Worm (Caenorhabditis elegans) whole organism, L3 larva: ENCODE results near the gene C09H10.9.
A peak's percentile ranks its signal among the peaks of the same experiment; 100 is the strongest.

Experiments
- R02D3.7 ChIP-seq: fragments of 150-350 bp; optimal IDR thresholded peaks from 2 replicates; lab custom pipeline; 2014; ENCODE audit warnings: missing biosample characterization, missing genetic modification characterization
- ZK546.5 ChIP-seq: sonication (generic microtip); optimal IDR thresholded peaks from 2 replicates; lab custom pipeline; 2017; ENCODE audit warnings: missing biosample characterization, missing genetic modification characterization
- aly-2 ChIP-seq: fragments of 150-350 bp; optimal IDR thresholded peaks from 2 replicates; lab custom pipeline; 2014; ENCODE audit warnings: missing biosample characterization, missing genetic modification characterization
- ama-1 ChIP-seq: fragments of 150-350 bp; optimal IDR thresholded peaks from 2 replicates; lab custom pipeline; 2018
- ceh-16 ChIP-seq: sonication (generic microtip); optimal IDR thresholded peaks from 2 replicates; lab custom pipeline; 2017; ENCODE audit warnings: missing biosample characterization, missing genetic modification characterization
- ceh-28 ChIP-seq: fragments of 150-350 bp; optimal IDR thresholded peaks from 2 replicates; lab custom pipeline; 2014; ENCODE audit warnings: missing biosample characterization, missing genetic modification reagents, missing genetic modification characterization
- ceh-82 ChIP-seq: fragments of 150-350 bp; optimal IDR thresholded peaks from 2 replicates; lab custom pipeline; 2014; ENCODE audit warnings: missing biosample characterization, missing genetic modification characterization
- ceh-9 ChIP-seq: sonication (generic microtip); optimal IDR thresholded peaks from 2 replicates; lab custom pipeline; 2018; ENCODE audit warnings: missing biosample characterization, missing genetic modification characterization
- daf-12 ChIP-seq: fragments of 150-350 bp; optimal IDR thresholded peaks from 2 replicates; lab custom pipeline; 2014; ENCODE audit warnings: missing biosample characterization, missing genetic modification reagents, missing genetic modification characterization
- egl-27 ChIP-seq: sonication (generic microtip); optimal IDR thresholded peaks from 4 replicates; lab custom pipeline; 2017; ENCODE audit warnings: missing biosample characterization, missing genetic modification reagents, missing genetic modification characterization
- egl-5 ChIP-seq: fragments of 150-350 bp; optimal IDR thresholded peaks from 2 replicates; lab custom pipeline; 2017; ENCODE audit warnings: missing biosample characterization, missing genetic modification reagents, missing genetic modification characterization, inconsistent platforms
- elt-2 ChIP-seq: sonication (generic microtip); optimal IDR thresholded peaks from 2 replicates; lab custom pipeline; 2016; ENCODE audit warnings: missing genetic modification reagents, mild to moderate bottlenecking, missing genetic modification characterization, missing compliant biosample characterization
- elt-3 ChIP-seq, 3 experiments: fragments of 150-350 bp in 1 of 3; sonication (generic microtip) in 2 of 3; optimal IDR thresholded peaks; 2 replicates in 2 of 3; 4 replicates in 1 of 3; lab custom pipeline; 2014 to 2017; ENCODE audit warnings: missing biosample characterization in 3 of 3, missing genetic modification characterization in 3 of 3
- fkh-10 ChIP-seq: sonication (generic microtip); optimal IDR thresholded peaks from 2 replicates; lab custom pipeline; 2017; ENCODE audit warnings: missing biosample characterization, missing genetic modification reagents, missing genetic modification characterization
- fos-1 ChIP-seq: fragments of 150-350 bp; optimal IDR thresholded peaks from 2 replicates; lab custom pipeline; 2014; ENCODE audit warnings: missing biosample characterization, missing genetic modification characterization
- hmg-11 ChIP-seq: sonication (generic microtip); optimal IDR thresholded peaks from 2 replicates; lab custom pipeline; 2016; ENCODE audit warnings: missing genetic modification characterization, missing compliant biosample characterization
- jun-1 ChIP-seq: fragments of 150-350 bp; optimal IDR thresholded peaks from 2 replicates; lab custom pipeline; 2014; ENCODE audit warnings: missing biosample characterization, missing genetic modification reagents, missing genetic modification characterization
- lin-15B ChIP-seq: fragments of 150-350 bp; optimal IDR thresholded peaks from 2 replicates; lab custom pipeline; 2014; ENCODE audit warnings: missing biosample characterization, missing genetic modification characterization
- lin-39 ChIP-seq: fragments of 150-350 bp; optimal IDR thresholded peaks from 2 replicates; lab custom pipeline; 2018; ENCODE audit warnings: missing biosample characterization, missing genetic modification reagents, missing genetic modification characterization
- mml-1 ChIP-seq: fragments of 150-350 bp; sonication (generic microtip); optimal IDR thresholded peaks from 3 replicates; lab custom pipeline; 2014; ENCODE audit warnings: missing biosample characterization, missing genetic modification characterization
- nfya-1 ChIP-seq: sonication (generic microtip); optimal IDR thresholded peaks from 2 replicates; lab custom pipeline; 2017; ENCODE audit warnings: missing genetic modification characterization, mild to moderate bottlenecking, missing compliant biosample characterization, antibody characterized with exemption, moderate library complexity; ENCODE audit not compliant: insufficient read depth
- nhr-11 ChIP-seq: fragments of 150-350 bp; optimal IDR thresholded peaks from 2 replicates; lab custom pipeline; 2014; ENCODE audit warnings: missing biosample characterization, missing genetic modification characterization
- nhr-12 ChIP-seq: fragments of 150-350 bp; optimal IDR thresholded peaks from 2 replicates; lab custom pipeline; 2014; ENCODE audit warnings: missing biosample characterization, missing genetic modification characterization
- nhr-237 ChIP-seq: fragments of 150-350 bp; optimal IDR thresholded peaks from 2 replicates; lab custom pipeline; 2014; ENCODE audit warnings: missing biosample characterization, missing genetic modification characterization
- nhr-28 ChIP-seq: fragments of 150-350 bp; optimal IDR thresholded peaks from 2 replicates; lab custom pipeline; 2014; ENCODE audit warnings: missing biosample characterization, missing genetic modification characterization
- nhr-76 ChIP-seq: fragments of 150-350 bp; sonication (generic microtip); optimal IDR thresholded peaks from 5 replicates; lab custom pipeline; 2014; ENCODE audit warnings: missing biosample characterization, missing genetic modification characterization
- nhr-77 ChIP-seq: fragments of 150-350 bp; optimal IDR thresholded peaks from 2 replicates; lab custom pipeline; 2014; ENCODE audit warnings: missing biosample characterization, missing genetic modification characterization
- pha-4 ChIP-seq: fragments of 150-350 bp; optimal IDR thresholded peaks from 2 replicates; lab custom pipeline; 2014; ENCODE audit warnings: missing biosample characterization, missing genetic modification reagents, missing genetic modification characterization
- pqm-1 ChIP-seq: fragments of 150-350 bp; optimal IDR thresholded peaks from 2 replicates; lab custom pipeline; 2017; ENCODE audit warnings: missing biosample characterization, missing genetic modification characterization, inconsistent platforms
- sea-2 ChIP-seq: fragments of 150-350 bp; sonication (generic microtip); optimal IDR thresholded peaks from 4 replicates; lab custom pipeline; 2014; ENCODE audit warnings: missing biosample characterization, missing genetic modification reagents, missing genetic modification characterization
- skn-1 ChIP-seq: fragments of 150-350 bp; optimal IDR thresholded peaks from 2 replicates; lab custom pipeline; 2014; ENCODE audit warnings: missing biosample characterization, missing genetic modification characterization
- tbx-2 ChIP-seq: sonication (generic microtip); optimal IDR thresholded peaks from 2 replicates; lab custom pipeline; 2016; ENCODE audit warnings: mild to moderate bottlenecking, missing genetic modification characterization, missing compliant biosample characterization
- unc-62 ChIP-seq: fragments of 150-350 bp; sonication (generic microtip); optimal IDR thresholded peaks from 4 replicates; lab custom pipeline; 2014; ENCODE audit warnings: missing biosample characterization, missing genetic modification reagents, missing genetic modification characterization
- zag-1 ChIP-seq: fragments of 150-350 bp; optimal IDR thresholded peaks from 2 replicates; lab custom pipeline; 2014; ENCODE audit warnings: missing biosample characterization, missing genetic modification characterization
- ztf-11 ChIP-seq: fragments of 150-350 bp; optimal IDR thresholded peaks from 2 replicates; lab custom pipeline; 2014; ENCODE audit warnings: missing biosample characterization, missing genetic modification characterization
- ztf-4 ChIP-seq: fragments of 150-350 bp; optimal IDR thresholded peaks from 2 replicates; lab custom pipeline; 2014; ENCODE audit warnings: missing biosample characterization, missing genetic modification characterization

C09H10.9 gene

ce11 chrII:11134828-11135227 lies 30.6 kb downstream of the C09H10.9 start, which contains the start of gene F40F8.5:
TSS of gene F40F8.5 (minus strand) at chrII:11134928.
- no peak for TF ChIP-seq jun-1 (tag; lab: Kevin White, UChicago)
- TF ChIP-seq skn-1: no peak
- TF ChIP-seq nhr-76 (tag; lab: Kevin White, UChicago): no peak
- TF ChIP-seq ceh-9: no peak
- TF ChIP-seq pha-4 (tag; lab: Kevin White, UChicago): no peak
- TF ChIP-seq elt-3 (tag; optimal IDR thresholded peaks at IDR 0.05; lab: Kevin White, UChicago): no peak
- no peak for TF ChIP-seq lin-39 (tag; lab: Kevin White, UChicago)
- TF ChIP-seq, all 47 proteins: peak for 0

ce11 chrII:11135773-11136172 lies 31.5 kb downstream of the C09H10.9 start:
- TF ChIP-seq lin-15B (tag; lab: Kevin White, UChicago) (no peak), ZK546.5 (tag; lab: Kevin White, UChicago) (no peak), aly-2 (tag; lab: Kevin White, UChicago) (no peak), ceh-9 (no peak), sea-2 (GFP tag; lab: Kevin White, UChicago) (no peak), elt-3 (tag; optimal IDR thresholded peaks at IDR 0.05; lab: Kevin White, UChicago) (no peak), ceh-16 (tag; lab: Kevin White, UChicago) (no peak), zag-1 (tag; lab: Kevin White, UChicago) (no peak), hmg-11 (no peak), fos-1 (no peak), mml-1 (no peak), nhr-237 (tag; lab: Kevin White, UChicago) (no peak), nhr-28 (tag; lab: Kevin White, UChicago) (no peak), pqm-1 (tag; lab: Kevin White, UChicago) (no peak), jun-1 (tag; lab: Kevin White, UChicago) (no peak), nfya-1 (tag; lab: Kevin White, UChicago) (peak; percentile 44), ztf-11 (tag; lab: Kevin White, UChicago) (no peak), nhr-12 (no peak), ceh-82 (no peak), nhr-76 (tag; lab: Kevin White, UChicago) (no peak), R02D3.7 (tag; lab: Kevin White, UChicago) (no peak), tbx-2 (tag; lab: Kevin White, UChicago) (no peak), lin-39 (tag; lab: Kevin White, UChicago) (no peak), egl-27 (no peak), skn-1 (no peak), daf-12 (tag; lab: Kevin White, UChicago) (no peak), ztf-4 (tag; lab: Kevin White, UChicago) (no peak), elt-2 (tag; lab: Kevin White, UChicago) (peak; percentile 39), egl-5 (tag; lab: Kevin White, UChicago) (peak; percentile 49), fkh-10 (no peak), pha-4 (tag; lab: Kevin White, UChicago) (peak; percentile 32), ama-1 (lab: Kevin White, UChicago) (no peak), nhr-77 (no peak)
- TF ChIP-seq, all 47 proteins: peak for 4

- TF ChIP-seq unc-62 (GFP tag; lab: Kevin White, UChicago): no peak
- TF ChIP-seq skn-1: no peak
- TF ChIP-seq jun-1 (tag; lab: Kevin White, UChicago): no peak
- TF ChIP-seq ZK546.5 (tag; lab: Kevin White, UChicago): no peak
- TF ChIP-seq, all 47 proteins: peak for 0
Measured at ce11 chrII:11140140-11140539, 35.9 kb downstream of the C09H10.9 start, which contains the start of gene F40F8.4. TSS of gene F40F8.4 (minus strand) at chrII:11140240.

- no peak for TF ChIP-seq egl-5 (tag; lab: Kevin White, UChicago)
- TF ChIP-seq lin-39 (tag; lab: Kevin White, UChicago): no peak
- no peak for TF ChIP-seq mml-1
- no peak for TF ChIP-seq sea-2 (GFP tag; lab: Kevin White, UChicago)
- no peak for TF ChIP-seq R02D3.7 (tag; lab: Kevin White, UChicago)
- no peak for TF ChIP-seq nhr-11
- TF ChIP-seq pha-4 (tag; lab: Kevin White, UChicago): no peak
- TF ChIP-seq aly-2 (tag; lab: Kevin White, UChicago): no peak
- TF ChIP-seq ceh-82: no peak
- TF ChIP-seq zag-1 (tag; lab: Kevin White, UChicago): no peak
- TF ChIP-seq hmg-11: no peak
- TF ChIP-seq ceh-28 (tag; lab: Kevin White, UChicago): no peak
- TF ChIP-seq nhr-77: no peak
- TF ChIP-seq nhr-237 (tag; lab: Kevin White, UChicago): no peak
- TF ChIP-seq jun-1 (tag; lab: Kevin White, UChicago): no peak
- TF ChIP-seq pqm-1 (tag; lab: Kevin White, UChicago): no peak
Measured at ce11 chrII:11142571-11142970, 38.3 kb downstream of the C09H10.9 start, which contains the start of gene arrd-6. TSS of gene arrd-6 (plus strand) at chrII:11142739.
